Fruit fly (Drosophila melanogaster) whole organism, embryonic: Measurements from ENCODE around the gene FBXO11.

Experiments used
- Atf-2 ChIP-seq: fragments of 200-800 bp; sonication (Bioruptor generic); optimal IDR thresholded peaks from 2 replicates; lab custom pipeline; 2016; ENCODE audit warnings: missing biosample characterization, missing genetic modification characterization
- Atf3 ChIP-seq: fragments of 200-800 bp; sonication (Bioruptor generic); optimal IDR thresholded peaks from 3 replicates; lab custom pipeline; 2016; ENCODE audit warnings: missing biosample characterization, missing genetic modification characterization
- CG10147 ChIP-seq: fragments of 200-800 bp; sonication (Bioruptor generic); optimal IDR thresholded peaks from 2 replicates; lab custom pipeline; 2019; ENCODE audit warnings: missing biosample characterization, mild to moderate bottlenecking, missing genetic modification characterization, moderate library complexity
- CG11085 ChIP-seq: fragments of 200-800 bp; sonication (Bioruptor generic); IDR thresholded peaks from 2 replicates; pipeline ENCODE4 v1.3.6; 2022; ENCODE audit warnings: missing biosample characterization, missing genetic modification characterization
- CG12744 ChIP-seq: fragments of 200-800 bp; sonication (Bioruptor generic); optimal IDR thresholded peaks from 2 replicates; lab custom pipeline; 2016; ENCODE audit warnings: missing biosample characterization, missing genetic modification characterization
- CG13424 ChIP-seq: fragments of 200-800 bp; sonication (Bioruptor generic); optimal IDR thresholded peaks from 2 replicates; lab custom pipeline; 2019; ENCODE audit warnings: missing biosample characterization, mild to moderate bottlenecking, missing genetic modification characterization, moderate library complexity
- CG13775 ChIP-seq: fragments of 200-800 bp; sonication (Bioruptor generic); optimal IDR thresholded peaks from 3 replicates; lab custom pipeline; 2017; ENCODE audit warnings: missing biosample characterization, mild to moderate bottlenecking, missing genetic modification characterization
- CG14441 ChIP-seq: fragments of 200-800 bp; sonication (Bioruptor generic); IDR thresholded peaks from 2 replicates; pipeline ENCODE4 v1.3.6; 2022; ENCODE audit warnings: missing biosample characterization, missing genetic modification characterization
- CG15601 ChIP-seq: fragments of 200-800 bp; sonication (Bioruptor generic); optimal IDR thresholded peaks from 3 replicates; lab custom pipeline; 2019; ENCODE audit warnings: missing biosample characterization, mild to moderate bottlenecking, missing genetic modification characterization, moderate library complexity
- CG17385 ChIP-seq: fragments of 200-800 bp; sonication (Bioruptor generic); optimal IDR thresholded peaks from 3 replicates; lab custom pipeline; 2018; ENCODE audit warnings: missing biosample characterization, mild to moderate bottlenecking, missing genetic modification characterization
- CG17568 ChIP-seq: fragments of 200-800 bp; sonication (Bioruptor generic); optimal IDR thresholded peaks from 2 replicates; lab custom pipeline; 2018; ENCODE audit warnings: missing biosample characterization, mild to moderate bottlenecking, missing genetic modification characterization, moderate library complexity
- CG17829 ChIP-seq: fragments of 200-800 bp; optimal IDR thresholded peaks from 2 replicates; lab custom pipeline; 2019; ENCODE audit warnings: missing biosample characterization, mild to moderate bottlenecking, missing genetic modification characterization, moderate library complexity
- CG18011 ChIP-seq: fragments of 200-800 bp; sonication (Bioruptor generic); optimal IDR thresholded peaks from 2 replicates; lab custom pipeline; 2017; ENCODE audit warnings: missing biosample characterization, missing genetic modification characterization, mild to moderate bottlenecking, moderate library complexity, missing genotype
- CG18262 ChIP-seq: fragments of 200-800 bp; optimal IDR thresholded peaks from 3 replicates; lab custom pipeline; 2019; ENCODE audit warnings: missing biosample characterization, mild to moderate bottlenecking, missing genetic modification characterization, moderate library complexity
- CG2129 ChIP-seq: fragments of 200-800 bp; sonication (Bioruptor generic); IDR thresholded peaks from 2 replicates; pipeline ENCODE4 v1.3.6; 2022; ENCODE audit warnings: missing biosample characterization, missing genetic modification characterization; ENCODE audit not compliant: partially characterized antibody
- CG30431 ChIP-seq: fragments of 200-800 bp; sonication (Bioruptor generic); optimal IDR thresholded peaks from 2 replicates; lab custom pipeline; 2017; ENCODE audit warnings: missing biosample characterization, missing genetic modification characterization
- CG3163 ChIP-seq: fragments of 200-800 bp; sonication (Bioruptor generic); optimal IDR thresholded peaks from 3 replicates; lab custom pipeline; 2016; ENCODE audit warnings: missing biosample characterization, missing genetic modification characterization
- CG33557 ChIP-seq: fragments of 200-800 bp; sonication (Bioruptor generic); optimal IDR thresholded peaks from 2 replicates; lab custom pipeline; 2019; ENCODE audit warnings: missing biosample characterization, mild to moderate bottlenecking, missing genetic modification characterization, moderate library complexity
- CG34422 ChIP-seq: fragments of 200-800 bp; sonication (Bioruptor generic); IDR thresholded peaks from 3 replicates; pipeline ENCODE4 v1.3.6; 2022; ENCODE audit warnings: missing biosample characterization, missing genetic modification characterization
- CG3726 ChIP-seq: fragments of 200-800 bp; sonication (Bioruptor generic); IDR thresholded peaks from 3 replicates; pipeline ENCODE4, ENCODE4 v1.3.6; 2022; ENCODE audit warnings: missing biosample characterization, missing genetic modification characterization
- CG4328 ChIP-seq: fragments of 200-800 bp; sonication (Bioruptor generic); optimal IDR thresholded peaks from 3 replicates; lab custom pipeline; 2017; ENCODE audit warnings: missing biosample characterization, missing genetic modification reagents, missing genetic modification characterization
- CG4707 ChIP-seq: fragments of 200-800 bp; sonication (Bioruptor generic); optimal IDR thresholded peaks from 2 replicates; lab custom pipeline; 2018; ENCODE audit warnings: missing biosample characterization, mild to moderate bottlenecking, missing genetic modification characterization, moderate library complexity
- CG7556 ChIP-seq: fragments of 200-800 bp; sonication (Bioruptor generic); optimal IDR thresholded peaks from 2 replicates; lab custom pipeline; 2017; ENCODE audit warnings: missing biosample characterization, mild to moderate bottlenecking, missing genetic modification characterization
- CG8388 ChIP-seq: fragments of 200-800 bp; sonication (Bioruptor generic); optimal IDR thresholded peaks from 2 replicates; lab custom pipeline; 2019; ENCODE audit warnings: missing biosample characterization, mild to moderate bottlenecking, missing genetic modification characterization, moderate library complexity
- Dip3 ChIP-seq: fragments of 200-800 bp; sonication (Bioruptor generic); optimal IDR thresholded peaks from 3 replicates; lab custom pipeline; 2016; ENCODE audit warnings: missing biosample characterization, missing genetic modification characterization
- Doc3 ChIP-seq: fragments of 200-800 bp; sonication (Bioruptor generic); IDR thresholded peaks from 3 replicates; pipeline ENCODE4 v1.3.6; 2022; ENCODE audit warnings: missing biosample characterization, missing genetic modification characterization; ENCODE audit not compliant: partially characterized antibody
- Elba2 ChIP-seq: fragments of 200-800 bp; sonication (Bioruptor generic); optimal IDR thresholded peaks from 3 replicates; lab custom pipeline; 2016; ENCODE audit warnings: missing biosample characterization, missing genetic modification characterization
- Gug ChIP-seq: fragments of 200-800 bp; sonication (Bioruptor generic); IDR thresholded peaks from 4 replicates; pipeline ENCODE4 v1.3.6; 2022; ENCODE audit warnings: missing biosample characterization, missing genetic modification characterization
- H15 ChIP-seq: fragments of 200-800 bp; sonication (Bioruptor generic); IDR thresholded peaks from 3 replicates; pipeline ENCODE4 v1.3.6; 2022; ENCODE audit warnings: missing biosample characterization, missing genetic modification characterization
- Jarid2 ChIP-seq: fragments of 200-800 bp; sonication (Bioruptor generic); optimal IDR thresholded peaks from 3 replicates; lab custom pipeline; 2017; ENCODE audit warnings: mild to moderate bottlenecking, missing biosample characterization, missing genetic modification reagents, missing genetic modification characterization
- MESR4 ChIP-seq: fragments of 200-800 bp; sonication (Bioruptor generic); optimal IDR thresholded peaks from 2 replicates; lab custom pipeline; 2018; ENCODE audit warnings: missing biosample characterization, mild to moderate bottlenecking, missing genetic modification characterization, moderate library complexity
- Nf-YA ChIP-seq: fragments of 200-800 bp; sonication (Bioruptor generic); IDR thresholded peaks from 2 replicates; pipeline ENCODE4 v1.3.6; 2022; ENCODE audit warnings: missing biosample characterization, missing genetic modification characterization
- Sox102F ChIP-seq: fragments of 200-800 bp; sonication (Bioruptor generic); optimal IDR thresholded peaks from 2 replicates; lab custom pipeline; 2018; ENCODE audit warnings: missing biosample characterization, mild to moderate bottlenecking, missing genetic modification characterization, moderate library complexity
- Spps ChIP-seq: fragments of 200-800 bp; sonication (Bioruptor generic); optimal IDR thresholded peaks from 2 replicates; lab custom pipeline; 2018; ENCODE audit warnings: missing biosample characterization, mild to moderate bottlenecking, missing genetic modification characterization
- Tbp ChIP-seq: fragments of >200 bp; optimal IDR thresholded peaks from 2 replicates; lab custom pipeline; 2018; ENCODE audit warnings: missing biosample characterization, missing genetic modification characterization
- aop ChIP-seq: fragments of 200-800 bp; sonication (Bioruptor generic); IDR thresholded peaks from 2 replicates; pipeline ENCODE4 v1.3.6; 2022; ENCODE audit warnings: missing biosample characterization, missing genetic modification characterization
- danr ChIP-seq: fragments of 200-800 bp; sonication (Bioruptor generic); IDR thresholded peaks from 2 replicates; pipeline ENCODE4 v1.3.6; 2022; ENCODE audit warnings: missing biosample characterization, missing genetic modification characterization
- dati ChIP-seq: fragments of 200-800 bp; sonication (Bioruptor generic); IDR thresholded peaks from 2 replicates; pipeline ENCODE4 v1.3.6; 2022; ENCODE audit warnings: missing biosample characterization, missing genetic modification characterization
- fd3F ChIP-seq: fragments of 200-800 bp; sonication (Bioruptor generic); optimal IDR thresholded peaks from 2 replicates; lab custom pipeline; 2018; ENCODE audit warnings: missing biosample characterization, mild to moderate bottlenecking, missing genetic modification characterization, moderate library complexity
- jumu ChIP-seq: fragments of 200-800 bp; sonication (Bioruptor generic); optimal IDR thresholded peaks from 3 replicates; lab custom pipeline; 2016; ENCODE audit warnings: missing biosample characterization, missing genetic modification characterization
- nau ChIP-seq: fragments of 200-800 bp; sonication (Bioruptor generic); optimal IDR thresholded peaks from 3 replicates; lab custom pipeline; 2017; ENCODE audit warnings: missing biosample characterization, mild to moderate bottlenecking, missing genetic modification characterization, missing genetic modification reagents
- nerfin-1 ChIP-seq: fragments of 200-800 bp; sonication (Bioruptor generic); optimal IDR thresholded peaks from 3 replicates; lab custom pipeline; 2019; ENCODE audit warnings: missing biosample characterization, mild to moderate bottlenecking, missing genetic modification characterization, moderate library complexity
- run ChIP-seq: fragments of 200-800 bp; sonication (Bioruptor generic); optimal IDR thresholded peaks from 3 replicates; lab custom pipeline; 2018; ENCODE audit warnings: missing biosample characterization, mild to moderate bottlenecking, missing genetic modification characterization
- scrt ChIP-seq: fragments of 200-800 bp; sonication (Bioruptor generic); optimal IDR thresholded peaks from 2 replicates; lab custom pipeline; 2018; ENCODE audit warnings: missing biosample characterization, mild to moderate bottlenecking, missing genetic modification characterization, moderate library complexity
- sr ChIP-seq: fragments of 200-800 bp; sonication (Bioruptor generic); IDR thresholded peaks from 3 replicates; pipeline ENCODE4 v1.3.6; 2022; ENCODE audit warnings: missing biosample characterization, missing genetic modification characterization
- twi ChIP-seq: fragments of 200-800 bp; optimal IDR thresholded peaks from 2 replicates; lab custom pipeline; 2019; ENCODE audit warnings: missing biosample characterization, mild to moderate bottlenecking, missing genetic modification characterization, moderate library complexity
- usp ChIP-seq: fragments of >200 bp; optimal IDR thresholded peaks from 2 replicates; lab custom pipeline; 2017; ENCODE audit warnings: missing biosample characterization, missing genetic modification characterization
- wor ChIP-seq: fragments of 200-800 bp; sonication (Bioruptor generic); IDR thresholded peaks from 2 replicates; pipeline ENCODE4 v1.3.6; 2022; ENCODE audit warnings: missing biosample characterization, missing genetic modification characterization
- zf30C ChIP-seq: fragments of 200-800 bp; sonication (Bioruptor generic); optimal IDR thresholded peaks from 3 replicates; lab custom pipeline; 2018; ENCODE audit warnings: missing biosample characterization, mild to moderate bottlenecking, missing genetic modification characterization

FBXO11 gene

DNA sequence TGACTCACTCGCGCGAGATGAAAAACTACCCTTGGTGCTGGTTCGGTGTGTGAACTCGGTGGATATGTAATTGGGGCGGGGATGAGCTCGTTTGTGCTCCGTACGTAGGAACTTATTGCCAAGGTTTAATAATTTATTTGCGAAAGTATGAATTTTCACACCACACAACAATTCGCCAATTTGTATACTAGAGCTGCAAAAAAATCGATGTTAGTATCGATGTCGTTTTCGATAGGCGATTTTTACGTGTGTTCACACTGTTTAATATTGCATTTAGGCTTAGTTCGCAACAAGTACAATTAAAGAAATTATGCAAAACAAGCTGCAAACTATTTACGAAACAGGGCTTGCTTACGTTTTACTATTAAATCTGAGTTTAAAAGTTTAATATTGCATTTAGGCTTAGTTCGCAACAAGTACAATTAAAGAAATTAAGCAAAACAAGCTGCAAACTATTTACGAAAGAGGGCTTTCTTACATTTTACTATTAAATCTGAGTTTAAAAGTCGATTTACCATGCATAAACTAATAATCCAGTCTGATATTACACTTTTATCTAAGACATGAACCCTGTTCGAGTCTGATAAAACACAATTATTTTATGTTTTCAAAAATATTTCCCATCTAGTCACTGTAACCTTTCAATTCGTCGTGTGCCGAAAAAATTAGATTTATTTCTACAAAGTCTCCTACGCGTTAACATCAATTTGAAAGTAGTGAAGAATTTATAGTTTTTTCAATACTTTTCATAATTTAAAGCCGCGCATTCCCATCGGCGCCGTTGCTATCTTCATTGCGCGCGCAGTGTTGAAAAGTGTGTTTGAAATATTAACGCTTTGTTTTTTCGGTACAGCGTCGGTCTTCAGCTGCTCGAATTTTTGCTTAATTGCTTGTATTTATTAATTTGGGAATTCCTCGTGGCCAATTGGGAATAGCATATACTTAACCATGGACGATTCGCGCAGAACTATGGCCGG lies 45.9 kb downstream of the FBXO11 start, which contains the start of the genes Snap24 and CG8478 (continued):
- no peak for TF ChIP-seq CG15601 (tag; lab: Kevin White, UChicago)
- TF ChIP-seq jumu, result no peak
- TF ChIP-seq Atf3 (GFP tag; lab: Kevin White, UChicago), result no peak
- no peak for TF ChIP-seq CG13424 (tag; lab: Kevin White, UChicago)
- TF ChIP-seq Jarid2 (GFP tag; lab: Kevin White, UChicago), result no peak
- TF ChIP-seq CG3726 (GFP tag; lab: Robert Waterston, UW), result no peak
- TF ChIP-seq CG4707 (GFP tag; lab: Kevin White, UChicago), result no peak
- TF ChIP-seq CG34422 (GFP tag; lab: Robert Waterston, UW), result peak; percentile 46; the same call in 1 of the 3 replicates
- TF ChIP-seq CG12744 (GFP tag; lab: Kevin White, UChicago), result no peak
- no peak for TF ChIP-seq Atf-2 (GFP tag; lab: Kevin White, UChicago)
- no peak for TF ChIP-seq nau
- TF ChIP-seq CG11085, result no peak
- no peak for TF ChIP-seq CG13775 (GFP tag; lab: Kevin White, UChicago)
- no peak for TF ChIP-seq Gug (GFP tag; lab: Robert Waterston, UW)
- TF ChIP-seq Nf-YA (GFP tag; lab: Robert Waterston, UW), result no peak
- TF ChIP-seq run, result no peak
- no peak for TF ChIP-seq scrt (GFP tag; lab: Kevin White, UChicago)
- TF ChIP-seq CG2129 (GFP tag; lab: Robert Waterston, UW), result peak; percentile 57
- no peak for TF ChIP-seq CG4328 (GFP tag; lab: Kevin White, UChicago)
- TF ChIP-seq sr (GFP tag; lab: Robert Waterston, UW), result no peak
- TF ChIP-seq CG30431 (GFP tag; lab: Kevin White, UChicago), result no peak
- TF ChIP-seq usp (GFP tag; lab: Kevin White, UChicago), result no peak
- TF ChIP-seq CG7556 (GFP tag; lab: Kevin White, UChicago), result no peak
- TF ChIP-seq CG18262 (tag; lab: Kevin White, UChicago), result no peak
- TF ChIP-seq CG18011, result no peak
- no peak for TF ChIP-seq fd3F (GFP tag; lab: Kevin White, UChicago)
- peak; percentile 71 for TF ChIP-seq Doc3
- no peak for TF ChIP-seq CG8388
- no peak for TF ChIP-seq Sox102F (GFP tag; lab: Kevin White, UChicago)
- no peak for TF ChIP-seq nerfin-1 (tag; lab: Kevin White, UChicago)
- no peak for TF ChIP-seq Spps (tag; lab: Kevin White, UChicago)
- TF ChIP-seq CG10147 (GFP tag; lab: Kevin White, UChicago), result no peak
- peak; percentile 87 for TF ChIP-seq Elba2 (GFP tag; lab: Kevin White, UChicago)
- TF ChIP-seq CG14441 (GFP tag; lab: Robert Waterston, UW), result no peak
- TF ChIP-seq dati, result no peak
- no peak for TF ChIP-seq wor (GFP tag; lab: Robert Waterston, UW)
- TF ChIP-seq zf30C (GFP tag; lab: Kevin White, UChicago), result no peak
- TF ChIP-seq danr, result no peak
- peak; percentile 86 for TF ChIP-seq MESR4 (GFP tag; lab: Kevin White, UChicago)
- no peak for TF ChIP-seq CG33557
- no peak for TF ChIP-seq CG17568 (GFP tag; lab: Kevin White, UChicago)
- TF ChIP-seq twi, result no peak
- TF ChIP-seq Dip3 (GFP tag; lab: Kevin White, UChicago), result no peak
- TF ChIP-seq CG17829 (tag; lab: Kevin White, UChicago), result no peak
- no peak for TF ChIP-seq Tbp (GFP tag; lab: Kevin White, UChicago)
- no peak for TF ChIP-seq CG17385 (GFP tag; lab: Kevin White, UChicago)
- no peak for TF ChIP-seq CG3163 (GFP tag; lab: Kevin White, UChicago)
- TF ChIP-seq H15, result no peak
- no peak for TF ChIP-seq aop
